Fruit fly (Drosophila melanogaster) whole organism, embryonic: Measurements from ENCODE around the gene Doc2.
A peak's percentile ranks its signal among the peaks of the same experiment; 100 is the strongest.

Experiments
- Abd-B ChIP-seq: fragments of 200-800 bp; sonication (Bioruptor generic); optimal IDR thresholded peaks from 2 replicates; lab custom pipeline; 2018; ENCODE audit warnings: missing biosample characterization, mild to moderate bottlenecking, missing genetic modification characterization, moderate library complexity
- Adf1 ChIP-seq: fragments of 200-800 bp; sonication (Bioruptor generic); IDR thresholded peaks from 2 replicates; pipeline ENCODE4 v1.3.6; 2022; ENCODE audit warnings: missing biosample characterization, missing genetic modification characterization
- Asciz ChIP-seq: fragments of 200-800 bp; sonication (Bioruptor generic); optimal IDR thresholded peaks from 2 replicates; lab custom pipeline; 2017; ENCODE audit warnings: missing biosample characterization, mild to moderate bottlenecking, missing genetic modification characterization, missing genetic modification reagents
- CG10654 ChIP-seq: fragments of 200-800 bp; sonication (Bioruptor generic); optimal IDR thresholded peaks from 2 replicates; lab custom pipeline; 2016; ENCODE audit warnings: missing biosample characterization, missing genetic modification characterization
- CG12942 ChIP-seq: fragments of 200-800 bp; sonication (Bioruptor generic); optimal IDR thresholded peaks from 3 replicates; lab custom pipeline; 2016; ENCODE audit warnings: missing biosample characterization, missing genetic modification characterization
- CG13123 ChIP-seq: fragments of 200-800 bp; sonication (Bioruptor generic); optimal IDR thresholded peaks from 2 replicates; lab custom pipeline; 2016; ENCODE audit warnings: missing biosample characterization, missing genetic modification characterization
- CG13624 ChIP-seq: fragments of 200-800 bp; sonication (Bioruptor generic); optimal IDR thresholded peaks from 2 replicates; lab custom pipeline; 2016; ENCODE audit warnings: missing biosample characterization, missing genetic modification characterization
- CG13894 ChIP-seq: fragments of 200-800 bp; sonication (Bioruptor generic); optimal IDR thresholded peaks from 3 replicates; lab custom pipeline; 2018; ENCODE audit warnings: missing biosample characterization, mild to moderate bottlenecking, missing genetic modification characterization, moderate library complexity
- CG15514 ChIP-seq: fragments of 200-800 bp; sonication (Bioruptor generic); optimal IDR thresholded peaks from 3 replicates; lab custom pipeline; 2017; ENCODE audit warnings: missing biosample characterization, missing genetic modification characterization, mild to moderate bottlenecking, moderate library complexity, missing genetic modification reagents
- CG15696 ChIP-seq: fragments of 200-800 bp; sonication (Bioruptor generic); optimal IDR thresholded peaks from 2 replicates; lab custom pipeline; 2019; ENCODE audit warnings: missing biosample characterization, mild to moderate bottlenecking, missing genetic modification characterization, moderate library complexity
- CG17829 ChIP-seq: fragments of 200-800 bp; optimal IDR thresholded peaks from 2 replicates; lab custom pipeline; 2019; ENCODE audit warnings: missing biosample characterization, mild to moderate bottlenecking, missing genetic modification characterization, moderate library complexity
- CG1832 ChIP-seq: fragments of 200-800 bp; sonication (Bioruptor generic); optimal IDR thresholded peaks from 2 replicates; lab custom pipeline; 2017; ENCODE audit warnings: missing biosample characterization, mild to moderate bottlenecking, missing genetic modification characterization, inconsistent platforms
- CG2129 ChIP-seq: fragments of 200-800 bp; sonication (Bioruptor generic); IDR thresholded peaks from 2 replicates; pipeline ENCODE4 v1.3.6; 2022; ENCODE audit warnings: missing biosample characterization, missing genetic modification characterization; ENCODE audit not compliant: partially characterized antibody
- CG30020 ChIP-seq: fragments of 200-800 bp; optimal IDR thresholded peaks from 2 replicates; lab custom pipeline; 2019; ENCODE audit warnings: missing biosample characterization, mild to moderate bottlenecking, missing genetic modification characterization, moderate library complexity
- CG30403 ChIP-seq: fragments of 200-800 bp; sonication (Bioruptor generic); optimal IDR thresholded peaks from 3 replicates; lab custom pipeline; 2016; ENCODE audit warnings: missing biosample characterization, missing genetic modification characterization
- CG31441 ChIP-seq: fragments of 200-800 bp; sonication (Bioruptor generic); IDR thresholded peaks from 2 replicates; pipeline ENCODE4 v1.3.6; 2022; ENCODE audit warnings: missing biosample characterization, missing genetic modification characterization
- CG3726 ChIP-seq: fragments of 200-800 bp; sonication (Bioruptor generic); IDR thresholded peaks from 3 replicates; pipeline ENCODE4, ENCODE4 v1.3.6; 2022; ENCODE audit warnings: missing biosample characterization, missing genetic modification characterization
- CG4424 ChIP-seq: fragments of 200-800 bp; sonication (Bioruptor generic); optimal IDR thresholded peaks from 3 replicates; lab custom pipeline; 2016; ENCODE audit warnings: missing biosample characterization, missing genetic modification characterization
- CG6175 ChIP-seq: fragments of 200-800 bp; sonication (Bioruptor generic); IDR thresholded peaks from 3 replicates; pipeline ENCODE4 v1.3.6; 2022; ENCODE audit warnings: missing biosample characterization, missing genetic modification characterization
- CG8765 ChIP-seq: fragments of 200-800 bp; sonication (Bioruptor generic); IDR thresholded peaks from 2 replicates; pipeline ENCODE4 v1.3.6; 2022; ENCODE audit warnings: missing biosample characterization, missing genetic modification characterization
- CG8924 ChIP-seq: fragments of 200-800 bp; optimal IDR thresholded peaks from 3 replicates; lab custom pipeline; 2019; ENCODE audit warnings: missing biosample characterization, mild to moderate bottlenecking, missing genetic modification characterization, moderate library complexity
- CTCF ChIP-seq: fragments of 200-800 bp; sonication (Bioruptor generic); optimal IDR thresholded peaks from 2 replicates; lab custom pipeline; 2017; ENCODE audit warnings: missing biosample characterization, mild to moderate bottlenecking, missing genetic modification characterization, moderate library complexity
- CrebB ChIP-seq: fragments of 200-800 bp; sonication (Bioruptor generic); optimal IDR thresholded peaks from 3 replicates; lab custom pipeline; 2018; ENCODE audit warnings: missing biosample characterization, mild to moderate bottlenecking, missing genetic modification characterization
- GATAe ChIP-seq: fragments of 200-800 bp; sonication (Bioruptor generic); conservative IDR thresholded peaks from 2 replicates; pipeline ENCODE4 v1.3.6; 2022; ENCODE audit warnings: missing biosample characterization, missing genetic modification characterization
- HLH4C ChIP-seq: fragments of 200-800 bp; sonication (Bioruptor generic); IDR thresholded peaks from 3 replicates; pipeline ENCODE4 v1.3.6; 2022; ENCODE audit warnings: missing biosample characterization, missing genetic modification characterization; ENCODE audit not compliant: partially characterized antibody
- Kr ChIP-seq: fragments of 200-800 bp; sonication (Bioruptor generic); optimal IDR thresholded peaks from 2 replicates; lab custom pipeline; 2017; ENCODE audit warnings: missing biosample characterization, mild to moderate bottlenecking, missing genetic modification characterization
- Mrtf ChIP-seq: fragments of 200-800 bp; sonication (Bioruptor generic); IDR thresholded peaks from 3 replicates; pipeline ENCODE4 v1.3.6; 2022; ENCODE audit warnings: missing biosample characterization, missing genetic modification characterization
- Myb ChIP-seq: fragments of 200-800 bp; sonication (Bioruptor generic); optimal IDR thresholded peaks from 2 replicates; lab custom pipeline; 2016; ENCODE audit warnings: missing biosample characterization, missing genetic modification characterization
- Optix ChIP-seq: fragments of 200-800 bp; sonication (Bioruptor generic); IDR thresholded peaks from 3 replicates; pipeline ENCODE4 v1.3.6; 2022; ENCODE audit warnings: missing biosample characterization, missing genetic modification characterization
- Pdp1 ChIP-seq, 2 experiments: fragments of 200-800 bp; sonication (Bioruptor generic); optimal IDR thresholded peaks; 3 replicates each; lab custom pipeline; 2016; ENCODE audit warnings: missing biosample characterization in 2 of 2, missing genetic modification characterization in 2 of 2, mild to moderate bottlenecking in 1 of 2, moderate library complexity in 1 of 2
- Poxn ChIP-seq: fragments of 200-800 bp; sonication (Bioruptor generic); IDR thresholded peaks from 2 replicates; pipeline ENCODE4 v1.3.6; 2022; ENCODE audit warnings: missing biosample characterization, missing genetic modification characterization
- Ravus ChIP-seq: fragments of 200-800 bp; sonication (Bioruptor generic); IDR thresholded peaks from 2 replicates; pipeline ENCODE4 v1.3.6; 2022; ENCODE audit warnings: missing biosample characterization, missing genetic modification characterization
- TFAM ChIP-seq: fragments of 200-800 bp; sonication (Bioruptor generic); optimal IDR thresholded peaks from 2 replicates; lab custom pipeline; 2017; ENCODE audit warnings: missing biosample characterization, missing genetic modification characterization, inconsistent platforms
- ase ChIP-seq: fragments of 200-800 bp; sonication (Bioruptor generic); IDR thresholded peaks from 3 replicates; pipeline ENCODE4 v1.3.6; 2022; ENCODE audit warnings: missing biosample characterization, missing genetic modification characterization
- ash1 ChIP-seq: fragments of 200-800 bp; sonication (Bioruptor generic); optimal IDR thresholded peaks from 2 replicates; lab custom pipeline; 2018; ENCODE audit warnings: missing biosample characterization, mild to moderate bottlenecking, missing genetic modification characterization
- bab2 ChIP-seq: fragments of 200-800 bp; sonication (Bioruptor generic); optimal IDR thresholded peaks from 2 replicates; lab custom pipeline; 2016; ENCODE audit warnings: missing biosample characterization, missing genetic modification characterization
- bbx ChIP-seq: fragments of 200-800 bp; sonication (Bioruptor generic); IDR thresholded peaks from 2 replicates; pipeline ENCODE4 v1.3.6; 2022; ENCODE audit warnings: missing biosample characterization, missing genetic modification characterization; ENCODE audit not compliant: partially characterized antibody
- bsh ChIP-seq, 2 experiments: fragments of 200-800 bp; sonication (Bioruptor generic); optimal IDR thresholded peaks; 2 replicates each; lab custom pipeline; 2017 to 2018; ENCODE audit warnings: mild to moderate bottlenecking in 2 of 2, missing biosample characterization in 2 of 2, missing genetic modification characterization in 2 of 2, moderate library complexity in 1 of 2
- cas ChIP-seq: fragments of 200-800 bp; sonication (Bioruptor generic); IDR thresholded peaks from 2 replicates; pipeline ENCODE4 v1.3.6; 2022; ENCODE audit warnings: missing biosample characterization, missing genetic modification characterization
- corto ChIP-seq: fragments of 200-800 bp; sonication (Bioruptor generic); optimal IDR thresholded peaks from 2 replicates; lab custom pipeline; 2016; ENCODE audit warnings: missing biosample characterization, mild to moderate bottlenecking, missing genetic modification characterization, moderate library complexity
- fd102C ChIP-seq: fragments of 200-800 bp; sonication (Bioruptor generic); optimal IDR thresholded peaks from 2 replicates; lab custom pipeline; 2018; ENCODE audit warnings: missing biosample characterization, mild to moderate bottlenecking, missing genetic modification characterization, moderate library complexity
- gem ChIP-seq: fragments of 200-800 bp; sonication (Bioruptor generic); optimal IDR thresholded peaks from 2 replicates; lab custom pipeline; 2019; ENCODE audit warnings: missing biosample characterization, mild to moderate bottlenecking, missing genetic modification characterization, moderate library complexity
- ham ChIP-seq: fragments of 200-800 bp; sonication (Bioruptor generic); IDR thresholded peaks from 2 replicates; pipeline ENCODE4 v1.3.6; 2022; ENCODE audit warnings: missing biosample characterization, missing genetic modification characterization
- nom ChIP-seq: fragments of 200-800 bp; sonication (Bioruptor generic); optimal IDR thresholded peaks from 2 replicates; lab custom pipeline; 2017; ENCODE audit warnings: missing biosample characterization, missing genetic modification characterization, mild to moderate bottlenecking, moderate library complexity, missing genetic modification reagents
- odd ChIP-seq: fragments of 200-800 bp; sonication (Bioruptor generic); optimal IDR thresholded peaks from 2 replicates; lab custom pipeline; 2017; ENCODE audit warnings: missing biosample characterization, mild to moderate bottlenecking, missing genetic modification characterization
- prd ChIP-seq, 3 experiments: fragments of >200 bp in 2 of 3; fragments of 200-800 bp in 1 of 3; sonication (Bioruptor generic) in 1 of 3; optimal IDR thresholded peaks in 2 of 3; IDR thresholded peaks in 1 of 3; 2 replicates in 2 of 3; 3 replicates in 1 of 3; pipeline versions ENCODE4 v1.3.6 to Lab custom; 2017 to 2022; ENCODE audit warnings: missing biosample characterization in 1 of 3, missing genetic modification characterization in 1 of 3
- run ChIP-seq: fragments of 200-800 bp; sonication (Bioruptor generic); optimal IDR thresholded peaks from 3 replicates; lab custom pipeline; 2018; ENCODE audit warnings: missing biosample characterization, mild to moderate bottlenecking, missing genetic modification characterization
- so ChIP-seq: fragments of 200-800 bp; sonication (Bioruptor generic); IDR thresholded peaks from 3 replicates; pipeline ENCODE4 v1.3.6; 2022; ENCODE audit warnings: missing biosample characterization, missing genetic modification characterization
- stc ChIP-seq: fragments of 200-800 bp; sonication (Bioruptor generic); IDR thresholded peaks from 2 replicates; pipeline ENCODE4 v1.3.6; 2022; ENCODE audit warnings: missing biosample characterization, missing genetic modification characterization
- wek ChIP-seq: fragments of 200-800 bp; sonication (Bioruptor generic); optimal IDR thresholded peaks from 3 replicates; lab custom pipeline; 2018; ENCODE audit warnings: missing biosample characterization, mild to moderate bottlenecking, missing genetic modification characterization, moderate library complexity

The Doc2 gene

DNA sequence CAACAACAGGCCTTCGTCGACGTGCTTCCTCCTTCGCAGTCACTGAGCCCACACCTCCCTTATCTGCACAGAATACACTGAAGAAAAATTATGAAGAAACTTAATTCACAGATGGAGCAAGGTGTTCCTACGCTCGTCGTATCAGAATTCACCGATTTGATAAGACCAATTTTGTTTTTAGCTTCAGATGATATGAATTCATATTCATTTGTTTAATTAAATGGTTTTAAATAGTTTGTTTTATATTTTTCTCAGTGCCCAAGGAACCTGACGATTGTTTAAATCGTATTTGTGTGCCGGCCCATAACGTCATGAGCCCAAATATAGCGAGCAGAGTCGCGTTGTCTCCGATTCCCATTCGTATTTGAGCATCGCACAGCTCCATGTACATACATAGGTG lies 4.6 kb upstream of the Doc2 start (continued):
- peak; percentile 57 to 74 for TF ChIP-seq Pdp1 (GFP tag; optimal IDR thresholded peaks at IDR 0.05; lab: Kevin White, UChicago)
- no peak for TF ChIP-seq Kr (GFP tag; lab: Kevin White, UChicago)
- TF ChIP-seq ham, result no peak
- peak; percentile 85 for TF ChIP-seq CG31441 (GFP tag; lab: Robert Waterston, UW)
- peak; percentile 17 for TF ChIP-seq Myb (GFP tag; lab: Kevin White, UChicago)
- no peak for TF ChIP-seq CG6175 (GFP tag; lab: Robert Waterston, UW)
- TF ChIP-seq Optix (GFP tag; lab: Robert Waterston, UW), result peak; percentile 66; the same call in 2 of the 3 replicates
- TF ChIP-seq CG13624 (GFP tag; lab: Kevin White, UChicago), result peak; percentile 19
- no peak for TF ChIP-seq bbx (GFP tag; lab: Robert Waterston, UW)
- TF ChIP-seq bsh (GFP tag; optimal IDR thresholded peaks at IDR 0.05; lab: Kevin White, UChicago), result peak in 1 of 2 experiments; percentile 77
- no peak for TF ChIP-seq odd (GFP tag; lab: Kevin White, UChicago)
- peak; percentile 85 for TF ChIP-seq CG8765 (GFP tag; lab: Robert Waterston, UW)
- TF ChIP-seq CG4424 (GFP tag; lab: Kevin White, UChicago), result peak; percentile 65
- no peak for TF ChIP-seq CG30020 (tag; lab: Kevin White, UChicago)
- peak; percentile 45 for TF ChIP-seq Abd-B (GFP tag; lab: Kevin White, UChicago)
- no peak for TF ChIP-seq CG13894
- TF ChIP-seq Mrtf, result 0 out of 3 replicates have a peak, but pooled peaks have one; percentile 7
- TF ChIP-seq cas, result no peak
- TF ChIP-seq wek (GFP tag; lab: Kevin White, UChicago), result no peak
- TF ChIP-seq CrebB, result peak; percentile 28
- TF ChIP-seq CG17829 (tag; lab: Kevin White, UChicago), result peak; percentile 86
- TF ChIP-seq CTCF, result no peak
- peak; percentile 85 for TF ChIP-seq CG8924 (tag; lab: Kevin White, UChicago)
- TF ChIP-seq GATAe (GFP tag; lab: Robert Waterston, UW), result no peak
- TF ChIP-seq HLH4C (GFP tag; lab: Robert Waterston, UW), result no peak
- no peak for TF ChIP-seq prd (optimal IDR thresholded peaks at IDR 0.05; lab: Kevin White, UChicago)
- TF ChIP-seq prd (GFP tag; IDR thresholded peaks at IDR 0.05; lab: Robert Waterston, UW), result peak; percentile 89
- TF ChIP-seq corto (GFP tag; lab: Kevin White, UChicago), result no peak
- no peak for TF ChIP-seq CG15514 (GFP tag; lab: Kevin White, UChicago)
- TF ChIP-seq CG30403, result peak; percentile 51
- TF ChIP-seq CG10654, result no peak
- TF ChIP-seq CG12942 (GFP tag; lab: Kevin White, UChicago), result peak; percentile 8
- TF ChIP-seq CG15696 (tag; lab: Kevin White, UChicago), result peak; percentile 94
- no peak for TF ChIP-seq CG2129 (GFP tag; lab: Robert Waterston, UW)
- no peak for TF ChIP-seq Poxn (GFP tag; lab: Robert Waterston, UW)
- no peak for TF ChIP-seq TFAM
- peak; percentile 80 for TF ChIP-seq gem (tag; lab: Kevin White, UChicago)
- TF ChIP-seq Ravus (GFP tag; lab: Robert Waterston, UW), result no peak
- no peak for TF ChIP-seq Asciz (GFP tag; lab: Kevin White, UChicago)
- peak; percentile 93 for TF ChIP-seq fd102C
- no peak for TF ChIP-seq ash1
- no peak for TF ChIP-seq Adf1 (GFP tag; lab: Robert Waterston, UW)
- no peak for TF ChIP-seq run
- TF ChIP-seq stc, result 0 out of 2 replicates have a peak, but pooled peaks have one; percentile 12
- no peak for TF ChIP-seq CG3726 (GFP tag; lab: Robert Waterston, UW)
- no peak for TF ChIP-seq CG1832 (GFP tag; lab: Kevin White, UChicago)
- TF ChIP-seq nom (GFP tag; lab: Kevin White, UChicago), result no peak
- 0 out of 3 replicates have a peak, but pooled peaks have one; percentile 21 for TF ChIP-seq so (GFP tag; lab: Robert Waterston, UW)
- no peak for TF ChIP-seq CG13123 (GFP tag; lab: Kevin White, UChicago)
- TF ChIP-seq ase, result no peak
- TF ChIP-seq bab2 (GFP tag; lab: Kevin White, UChicago), result peak; percentile 59
